ENCODE assay signal across 1 fruit fly cellular context in the genomic region with DNA sequence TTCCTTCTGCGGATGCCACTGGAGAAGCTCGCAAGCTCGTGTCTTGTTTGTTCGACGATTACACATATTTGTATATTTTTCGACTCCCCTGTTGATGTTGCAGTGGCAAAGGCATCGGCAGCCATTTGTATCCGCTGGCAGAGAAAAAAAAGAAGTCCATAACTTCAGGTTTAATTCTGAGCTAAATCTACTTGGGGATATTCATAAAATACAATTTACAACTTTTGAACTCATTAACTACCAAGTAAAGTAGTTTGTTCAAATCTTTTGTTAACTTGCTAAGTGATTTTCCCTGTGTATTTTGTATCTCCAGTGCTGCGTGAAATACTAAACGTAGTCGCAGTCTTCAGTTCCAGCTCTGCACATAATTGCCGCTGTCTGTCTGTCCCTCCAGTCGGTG.
A peak's percentile ranks its signal among the peaks of the same experiment; 100 is the strongest.
TF ChIP-seq lines count a peak whose summit lies in the region.

No protein-coding gene starts in this region.

TF ChIP-seq in whole organism, embryonic, 481 proteins besides CTCF, POLR2A, EP300 and RAD21 (continued from another document):
- no peak for TF ChIP-seq Stat92E (GFP tag; optimal IDR thresholded peaks at IDR 0.05; lab: Kevin White, UChicago)
- TF ChIP-seq Tbp (GFP tag; optimal IDR thresholded peaks at IDR 0.05; lab: Kevin White, UChicago), result no peak
- TF ChIP-seq CG4617 (GFP tag; optimal IDR thresholded peaks at IDR 0.05; lab: Kevin White, UChicago; ENCODE audit: borderline replicate concordance), result no peak
- TF ChIP-seq crc (GFP tag; optimal IDR thresholded peaks at IDR 0.05; lab: Kevin White, UChicago), result no peak
- peak; percentile 34 for TF ChIP-seq PHDP (tag; optimal IDR thresholded peaks at IDR 0.05; lab: Kevin White, UChicago)
- TF ChIP-seq CG11247 (GFP tag; IDR thresholded peaks at IDR 0.05; lab: Robert Waterston, UW), result no peak
- TF ChIP-seq h (optimal IDR thresholded peaks at IDR 0.05; lab: Kevin White, UChicago), result no peak
- no peak for TF ChIP-seq crol (GFP tag; IDR thresholded peaks at IDR 0.05; lab: Robert Waterston, UW)
- TF ChIP-seq CG14710 (tag; optimal IDR thresholded peaks at IDR 0.05; lab: Kevin White, UChicago), result peak; percentile 27
- TF ChIP-seq shn (GFP tag; optimal IDR thresholded peaks at IDR 0.05; lab: Kevin White, UChicago), result no peak
- no peak for TF ChIP-seq CG14050 (GFP tag; IDR thresholded peaks at IDR 0.05; lab: Robert Waterston, UW)
- no peak for TF ChIP-seq Taf1 (GFP tag; IDR thresholded peaks at IDR 0.05; lab: Robert Waterston, UW)
- TF ChIP-seq CG17568 (GFP tag; optimal IDR thresholded peaks at IDR 0.05; lab: Kevin White, UChicago), result no peak
- TF ChIP-seq B-H1 (GFP tag; IDR thresholded peaks at IDR 0.05; lab: Robert Waterston, UW), result no peak
- TF ChIP-seq tio (GFP tag; optimal IDR thresholded peaks at IDR 0.05; lab: Kevin White, UChicago), result no peak
- no peak for TF ChIP-seq CG6683 (GFP tag; optimal IDR thresholded peaks at IDR 0.05; lab: Kevin White, UChicago)
- no peak for TF ChIP-seq CG16813 (GFP tag; IDR thresholded peaks at IDR 0.05; lab: Robert Waterston, UW; ENCODE audit: partially characterized antibody)
- no peak for TF ChIP-seq CG7745 (tag; optimal IDR thresholded peaks at IDR 0.05; lab: Kevin White, UChicago)
- TF ChIP-seq cad (GFP tag; optimal IDR thresholded peaks at IDR 0.05; lab: Kevin White, UChicago), result no peak
- TF ChIP-seq CG18476 (GFP tag; optimal IDR thresholded peaks at IDR 0.05; lab: Kevin White, UChicago), result no peak
- no peak for TF ChIP-seq zen2 (GFP tag; IDR thresholded peaks at IDR 0.05; lab: Robert Waterston, UW; ENCODE audit: partially characterized antibody)
- TF ChIP-seq twi (tag; optimal IDR thresholded peaks at IDR 0.05; lab: Kevin White, UChicago), result no peak
- TF ChIP-seq CG15073 (GFP tag; optimal IDR thresholded peaks at IDR 0.05; lab: Kevin White, UChicago), result no peak
- no peak for TF ChIP-seq D19B (GFP tag; optimal IDR thresholded peaks at IDR 0.05; lab: Kevin White, UChicago)
- no peak for TF ChIP-seq CG3065 (GFP tag; optimal IDR thresholded peaks at IDR 0.05; lab: Kevin White, UChicago)
- TF ChIP-seq lab (GFP tag; optimal IDR thresholded peaks at IDR 0.05; lab: Kevin White, UChicago), result no peak
- TF ChIP-seq zfh2 (GFP tag; optimal IDR thresholded peaks at IDR 0.05; lab: Kevin White, UChicago), result no peak
- no peak for TF ChIP-seq CG7839 (tag; optimal IDR thresholded peaks at IDR 0.05; lab: Kevin White, UChicago)
- TF ChIP-seq pzg (GFP tag; optimal IDR thresholded peaks at IDR 0.05; lab: Kevin White, UChicago), result no peak
- no peak for TF ChIP-seq CG11398 (GFP tag; optimal IDR thresholded peaks at IDR 0.05; lab: Kevin White, UChicago)
- TF ChIP-seq bsh (GFP tag; optimal IDR thresholded peaks at IDR 0.05; lab: Kevin White, UChicago), result peak; percentile 79 to 86
- TF ChIP-seq bcd (GFP tag; optimal IDR thresholded peaks at IDR 0.05; lab: Kevin White, UChicago), result no peak
- peak; percentile 35; the same call in 1 of the 2 replicates for TF ChIP-seq CG17328 (GFP tag; IDR thresholded peaks at IDR 0.05; lab: Robert Waterston, UW)
- TF ChIP-seq Nf-YB (GFP tag; optimal IDR thresholded peaks at IDR 0.05; lab: Kevin White, UChicago), result no peak
- no peak for TF ChIP-seq zf30C (GFP tag; optimal IDR thresholded peaks at IDR 0.05; lab: Kevin White, UChicago)
- no peak for TF ChIP-seq CG13424 (tag; optimal IDR thresholded peaks at IDR 0.05; lab: Kevin White, UChicago)
- TF ChIP-seq Nf-YA (GFP tag; IDR thresholded peaks at IDR 0.05; lab: Robert Waterston, UW), result no peak
- no peak for TF ChIP-seq ac (GFP tag; optimal IDR thresholded peaks at IDR 0.05; lab: Kevin White, UChicago)
- no peak for TF ChIP-seq CG32532 (GFP tag; IDR thresholded peaks at IDR 0.05; lab: Robert Waterston, UW)
- peak; percentile 9 for TF ChIP-seq CG8944 (GFP tag; optimal IDR thresholded peaks at IDR 0.05; lab: Kevin White, UChicago)
- TF ChIP-seq CG7963 (GFP tag; IDR thresholded peaks at IDR 0.05; lab: Robert Waterston, UW; ENCODE audit: partially characterized antibody), result no peak
- peak; percentile 38 for TF ChIP-seq CG2202 (tag; optimal IDR thresholded peaks at IDR 0.05; lab: Kevin White, UChicago)
- no peak for TF ChIP-seq sens-2 (GFP tag; IDR thresholded peaks at IDR 0.05; lab: Robert Waterston, UW)
- TF ChIP-seq CG5180 (GFP tag; optimal IDR thresholded peaks at IDR 0.05; lab: Kevin White, UChicago), result no peak
- TF ChIP-seq CG8388 (GFP tag; optimal IDR thresholded peaks at IDR 0.05; lab: Kevin White, UChicago), result peak; percentile 24
- peak; percentile 65 for TF ChIP-seq Blimp-1 (GFP tag; optimal IDR thresholded peaks at IDR 0.05; lab: Kevin White, UChicago)
- no peak for TF ChIP-seq HLHmδ (GFP tag; optimal IDR thresholded peaks at IDR 0.05; lab: Kevin White, UChicago)
- TF ChIP-seq bigmax (GFP tag; optimal IDR thresholded peaks at IDR 0.05; lab: Kevin White, UChicago), result no peak
- TF ChIP-seq ase (GFP tag; IDR thresholded peaks at IDR 0.05; lab: Robert Waterston, UW), result no peak
- TF ChIP-seq CG14860 (GFP tag; IDR thresholded peaks at IDR 0.05; lab: Robert Waterston, UW; ENCODE audit: partially characterized antibody), result no peak
- TF ChIP-seq NfI (GFP tag; optimal IDR thresholded peaks at IDR 0.05; lab: Kevin White, UChicago), result no peak
- no peak for TF ChIP-seq sc (optimal IDR thresholded peaks at IDR 0.05; lab: Kevin White, UChicago)
- TF ChIP-seq sc (GFP tag; optimal IDR thresholded peaks at IDR 0.05; lab: Kevin White, UChicago), result peak; percentile 13
- TF ChIP-seq Oaz (GFP tag; IDR thresholded peaks at IDR 0.05; lab: Robert Waterston, UW), result no peak
- no peak for TF ChIP-seq Camta (GFP tag; optimal IDR thresholded peaks at IDR 0.05; lab: Kevin White, UChicago)
- TF ChIP-seq dmrt99B (tag; optimal IDR thresholded peaks at IDR 0.05; lab: Kevin White, UChicago), result no peak
- no peak for TF ChIP-seq br (optimal IDR thresholded peaks at IDR 0.05; lab: Kevin White, UChicago)
- no peak for TF ChIP-seq CG13287 (GFP tag; IDR thresholded peaks at IDR 0.05; lab: Robert Waterston, UW; ENCODE audit: partially characterized antibody)
- TF ChIP-seq CG7987 (GFP tag; optimal IDR thresholded peaks at IDR 0.05; lab: Kevin White, UChicago), result no peak
- no peak for TF ChIP-seq CG6765 (GFP tag; optimal IDR thresholded peaks at IDR 0.05; lab: Kevin White, UChicago)
- peak in 1 of 3 experiments; percentile 52 for TF ChIP-seq lola (GFP tag; optimal IDR thresholded peaks at IDR 0.05; lab: Kevin White, UChicago)
- no peak for TF ChIP-seq CG8290 (GFP tag; optimal IDR thresholded peaks at IDR 0.05; lab: Kevin White, UChicago)
- TF ChIP-seq CG8290 (tag; optimal IDR thresholded peaks at IDR 0.05; lab: Kevin White, UChicago), result no peak
- TF ChIP-seq emc (GFP tag; optimal IDR thresholded peaks at IDR 0.05; lab: Kevin White, UChicago), result no peak
- TF ChIP-seq Pdp1 (GFP tag; optimal IDR thresholded peaks at IDR 0.05; lab: Kevin White, UChicago), result no peak
- no peak for TF ChIP-seq CG7556 (GFP tag; optimal IDR thresholded peaks at IDR 0.05; lab: Kevin White, UChicago)
- TF ChIP-seq tna (GFP tag; IDR thresholded peaks at IDR 0.05; lab: Robert Waterston, UW; ENCODE audit: partially characterized antibody), result no peak
- TF ChIP-seq CG6689 (GFP tag; IDR thresholded peaks at IDR 0.05; lab: Robert Waterston, UW), result 0 out of 2 replicates have a peak, but pooled peaks have one; percentile 25
- peak; percentile 20 for TF ChIP-seq Ssrp (tag; optimal IDR thresholded peaks at IDR 0.05; lab: Kevin White, UChicago)
- no peak for TF ChIP-seq CG6813 (GFP tag; optimal IDR thresholded peaks at IDR 0.05; lab: Kevin White, UChicago)
- TF ChIP-seq CG15011 (GFP tag; optimal IDR thresholded peaks at IDR 0.05; lab: Kevin White, UChicago), result no peak
- no peak for TF ChIP-seq CG6175 (GFP tag; IDR thresholded peaks at IDR 0.05; lab: Robert Waterston, UW)
- TF ChIP-seq prd (optimal IDR thresholded peaks at IDR 0.05; lab: Kevin White, UChicago), result no peak
- peak; percentile 19; the same call in 1 of the 3 replicates for TF ChIP-seq prd (GFP tag; IDR thresholded peaks at IDR 0.05; lab: Robert Waterston, UW)
- TF ChIP-seq CG1024 (GFP tag; IDR thresholded peaks at IDR 0.05; lab: Robert Waterston, UW), result no peak
- TF ChIP-seq BtbVII (GFP tag; optimal IDR thresholded peaks at IDR 0.05; lab: Kevin White, UChicago), result no peak
- TF ChIP-seq CG3838 (GFP tag; optimal IDR thresholded peaks at IDR 0.05; lab: Kevin White, UChicago), result no peak
- TF ChIP-seq row (GFP tag; IDR thresholded peaks at IDR 0.05; lab: Robert Waterston, UW), result peak; percentile 42; the same call in 1 of the 3 replicates
- peak; percentile 48 for TF ChIP-seq Hsf (GFP tag; optimal IDR thresholded peaks at IDR 0.05; lab: Kevin White, UChicago)
- TF ChIP-seq chif (GFP tag; optimal IDR thresholded peaks at IDR 0.05; lab: Kevin White, UChicago), result peak in 1 of 2 experiments; percentile 45
- TF ChIP-seq CHES-1-like (GFP tag; optimal IDR thresholded peaks at IDR 0.05; lab: Kevin White, UChicago), result no peak
- no peak for TF ChIP-seq CG12155 (GFP tag; optimal IDR thresholded peaks at IDR 0.05; lab: Kevin White, UChicago)
- TF ChIP-seq CG4730 (GFP tag; IDR thresholded peaks at IDR 0.05; lab: Robert Waterston, UW), result no peak
- TF ChIP-seq disco-r (GFP tag; optimal IDR thresholded peaks at IDR 0.05; lab: Kevin White, UChicago), result no peak
- no peak for TF ChIP-seq seq (GFP tag; IDR thresholded peaks at IDR 0.05; lab: Robert Waterston, UW)
- TF ChIP-seq bab2 (GFP tag; optimal IDR thresholded peaks at IDR 0.05; lab: Kevin White, UChicago), result peak; percentile 11
- no peak for TF ChIP-seq croc (GFP tag; conservative IDR thresholded peaks at IDR 0.05; lab: Robert Waterston, UW)
- peak; percentile 28 for TF ChIP-seq ewg (GFP tag; optimal IDR thresholded peaks at IDR 0.05; lab: Kevin White, UChicago)
- TF ChIP-seq CG4282 (GFP tag; optimal IDR thresholded peaks at IDR 0.05; lab: Kevin White, UChicago), result no peak
- TF ChIP-seq Hey (tag; optimal IDR thresholded peaks at IDR 0.05; lab: Kevin White, UChicago), result no peak
- peak; percentile 93 for TF ChIP-seq Drgx (GFP tag; IDR thresholded peaks at IDR 0.05; lab: Robert Waterston, UW)
- no peak for TF ChIP-seq CG13624 (GFP tag; optimal IDR thresholded peaks at IDR 0.05; lab: Kevin White, UChicago)
- TF ChIP-seq corto (GFP tag; optimal IDR thresholded peaks at IDR 0.05; lab: Kevin White, UChicago), result no peak
- TF ChIP-seq CG10462 (GFP tag; optimal IDR thresholded peaks at IDR 0.05; lab: Kevin White, UChicago), result no peak
- no peak for TF ChIP-seq schlank (tag; optimal IDR thresholded peaks at IDR 0.05; lab: Kevin White, UChicago)
- no peak for TF ChIP-seq CkIIα-i1 (GFP tag; IDR thresholded peaks at IDR 0.05; lab: Robert Waterston, UW)
- TF ChIP-seq CG7271 (tag; optimal IDR thresholded peaks at IDR 0.05; lab: Kevin White, UChicago), result no peak
- no peak for TF ChIP-seq Doc2 (GFP tag; IDR thresholded peaks at IDR 0.05; lab: Robert Waterston, UW)
- no peak for TF ChIP-seq CG1647 (GFP tag; optimal IDR thresholded peaks at IDR 0.05; lab: Kevin White, UChicago)
- TF ChIP-seq Dll (GFP tag; IDR thresholded peaks at IDR 0.05; lab: Robert Waterston, UW; ENCODE audit: partially characterized antibody), result no peak
- no peak for TF ChIP-seq CG12219 (GFP tag; optimal IDR thresholded peaks at IDR 0.05; lab: Kevin White, UChicago)
- no peak for TF ChIP-seq CG34376 (GFP tag; optimal IDR thresholded peaks at IDR 0.05; lab: Kevin White, UChicago)
- peak; percentile 13 for TF ChIP-seq CG16863 (GFP tag; optimal IDR thresholded peaks at IDR 0.05; lab: Kevin White, UChicago)
